Fruit fly (Drosophila melanogaster) whole organism, embryonic: Measurements from ENCODE around the gene Pex3.
A peak's percentile ranks its signal among the peaks of the same experiment; 100 is the strongest.

Source experiments
- Aef1 ChIP-seq: fragments of 200-800 bp; sonication (Bioruptor generic); IDR thresholded peaks from 3 replicates; pipeline ENCODE4 v1.3.6; 2022; ENCODE audit warnings: missing biosample characterization, missing genetic modification characterization
- Asciz ChIP-seq: fragments of 200-800 bp; sonication (Bioruptor generic); optimal IDR thresholded peaks from 2 replicates; lab custom pipeline; 2017; ENCODE audit warnings: missing biosample characterization, mild to moderate bottlenecking, missing genetic modification characterization, missing genetic modification reagents
- Bgb ChIP-seq: fragments of 200-800 bp; sonication (Bioruptor generic); IDR thresholded peaks from 2 replicates; pipeline ENCODE4 v1.3.6; 2022; ENCODE audit warnings: missing biosample characterization, missing genetic modification characterization; ENCODE audit not compliant: partially characterized antibody
- CG11398 ChIP-seq: fragments of 200-800 bp; sonication (Bioruptor generic); optimal IDR thresholded peaks from 2 replicates; lab custom pipeline; 2016; ENCODE audit warnings: missing biosample characterization, missing genetic modification characterization
- CG12236 ChIP-seq: fragments of 200-800 bp; sonication (Bioruptor generic); optimal IDR thresholded peaks from 2 replicates; lab custom pipeline; 2016; ENCODE audit warnings: missing biosample characterization, missing genetic modification characterization
- CG15073 ChIP-seq: fragments of 200-800 bp; sonication (Bioruptor generic); optimal IDR thresholded peaks from 2 replicates; lab custom pipeline; 2016; ENCODE audit warnings: missing biosample characterization, missing genetic modification characterization
- CG16779 ChIP-seq: fragments of 200-800 bp; sonication (Bioruptor generic); IDR thresholded peaks from 2 replicates; pipeline ENCODE4 v1.3.6; 2022; ENCODE audit warnings: missing biosample characterization, missing genetic modification characterization
- CG17186 ChIP-seq: fragments of 200-800 bp; sonication (Bioruptor generic); optimal IDR thresholded peaks from 3 replicates; lab custom pipeline; 2017; ENCODE audit warnings: missing biosample characterization, missing genetic modification reagents, missing genetic modification characterization
- CG17829 ChIP-seq: fragments of 200-800 bp; optimal IDR thresholded peaks from 2 replicates; lab custom pipeline; 2019; ENCODE audit warnings: missing biosample characterization, mild to moderate bottlenecking, missing genetic modification characterization, moderate library complexity
- CG18476 ChIP-seq: fragments of 200-800 bp; sonication (Bioruptor generic); optimal IDR thresholded peaks from 2 replicates; lab custom pipeline; 2016; ENCODE audit warnings: missing biosample characterization, mild to moderate bottlenecking, missing genetic modification characterization
- CG2199 ChIP-seq: fragments of 200-800 bp; sonication (Bioruptor generic); IDR thresholded peaks from 3 replicates; pipeline ENCODE4 v1.3.6; 2022; ENCODE audit warnings: missing biosample characterization, missing genetic modification characterization
- CG2889 ChIP-seq: fragments of 200-800 bp; sonication (Bioruptor generic); IDR thresholded peaks from 3 replicates; pipeline ENCODE4 v1.3.6; 2022; ENCODE audit warnings: missing biosample characterization, missing genetic modification characterization
- CG31224 ChIP-seq: fragments of 200-800 bp; sonication (Bioruptor generic); IDR thresholded peaks from 2 replicates; pipeline ENCODE4 v1.3.6; 2022; ENCODE audit warnings: missing biosample characterization, missing genetic modification characterization
- CG32767 ChIP-seq: fragments of 200-800 bp; sonication (Bioruptor generic); IDR thresholded peaks from 2 replicates; pipeline ENCODE4 v1.3.6; 2022; ENCODE audit warnings: missing biosample characterization, missing genetic modification characterization
- CG4282 ChIP-seq: fragments of 200-800 bp; sonication (Bioruptor generic); optimal IDR thresholded peaks from 2 replicates; lab custom pipeline; 2016; ENCODE audit warnings: missing biosample characterization, missing genetic modification characterization
- CG4328 ChIP-seq: fragments of 200-800 bp; sonication (Bioruptor generic); optimal IDR thresholded peaks from 3 replicates; lab custom pipeline; 2017; ENCODE audit warnings: missing biosample characterization, missing genetic modification reagents, missing genetic modification characterization
- CG6689 ChIP-seq: fragments of 200-800 bp; sonication (Bioruptor generic); IDR thresholded peaks from 2 replicates; pipeline ENCODE4 v1.3.6; 2022; ENCODE audit warnings: missing biosample characterization, missing genetic modification characterization
- CG7987 ChIP-seq: fragments of 200-800 bp; sonication (Bioruptor generic); optimal IDR thresholded peaks from 2 replicates; lab custom pipeline; 2018; ENCODE audit warnings: missing biosample characterization, mild to moderate bottlenecking, missing genetic modification characterization, moderate library complexity
- CG8290 ChIP-seq, 3 experiments: fragments of 200-800 bp; sonication (Bioruptor generic); optimal IDR thresholded peaks; 2 replicates each; lab custom pipeline; 2016 to 2019; ENCODE audit warnings: missing biosample characterization in 3 of 3, missing genetic modification characterization in 3 of 3, mild to moderate bottlenecking in 2 of 3, moderate library complexity in 1 of 3
- Eip74EF ChIP-seq, 2 experiments: fragments of 200-800 bp in 1 of 2; fragments of >200 bp in 1 of 2; sonication (Bioruptor generic) in 1 of 2; optimal IDR thresholded peaks; 2 replicates each; lab custom pipeline; 2017 to 2019; ENCODE audit warnings: missing biosample characterization in 2 of 2, missing genetic modification characterization in 2 of 2, mild to moderate bottlenecking in 1 of 2, moderate library complexity in 1 of 2
- HLHmδ ChIP-seq: fragments of 200-800 bp; sonication (Bioruptor generic); optimal IDR thresholded peaks from 2 replicates; lab custom pipeline; 2018; ENCODE audit warnings: missing biosample characterization, mild to moderate bottlenecking, missing genetic modification characterization, moderate library complexity
- Neu2 ChIP-seq: fragments of 200-800 bp; sonication (Bioruptor generic); optimal IDR thresholded peaks from 3 replicates; lab custom pipeline; 2016; ENCODE audit warnings: missing biosample characterization, missing genetic modification characterization, borderline replicate concordance
- Nf-YB ChIP-seq: fragments of 200-800 bp; sonication (Bioruptor generic); optimal IDR thresholded peaks from 3 replicates; lab custom pipeline; 2019; ENCODE audit warnings: missing biosample characterization, mild to moderate bottlenecking, missing genetic modification characterization, moderate library complexity
- Rx ChIP-seq: fragments of 200-800 bp; sonication (Bioruptor generic); IDR thresholded peaks from 2 replicates; pipeline ENCODE4 v1.3.6; 2022; ENCODE audit warnings: missing biosample characterization, missing genetic modification characterization
- Spps ChIP-seq: fragments of 200-800 bp; sonication (Bioruptor generic); optimal IDR thresholded peaks from 2 replicates; lab custom pipeline; 2018; ENCODE audit warnings: missing biosample characterization, mild to moderate bottlenecking, missing genetic modification characterization
- al ChIP-seq: fragments of 200-800 bp; sonication (Bioruptor generic); IDR thresholded peaks from 2 replicates; pipeline ENCODE4 v1.3.6; 2022; ENCODE audit warnings: missing biosample characterization, missing genetic modification characterization
- ap ChIP-seq: fragments of 200-800 bp; sonication (Bioruptor generic); IDR thresholded peaks from 2 replicates; pipeline ENCODE4 v1.3.6; 2022; ENCODE audit warnings: missing biosample characterization, missing genetic modification characterization
- crc ChIP-seq: fragments of 200-800 bp; sonication (Bioruptor generic); optimal IDR thresholded peaks from 2 replicates; lab custom pipeline; 2016; ENCODE audit warnings: missing biosample characterization, missing genetic modification characterization
- dati ChIP-seq: fragments of 200-800 bp; sonication (Bioruptor generic); IDR thresholded peaks from 2 replicates; pipeline ENCODE4 v1.3.6; 2022; ENCODE audit warnings: missing biosample characterization, missing genetic modification characterization
- eyg ChIP-seq: fragments of 200-800 bp; sonication (Bioruptor generic); optimal IDR thresholded peaks from 3 replicates; lab custom pipeline; 2016; ENCODE audit warnings: missing biosample characterization, missing genetic modification characterization
- fru ChIP-seq: fragments of >200 bp; optimal IDR thresholded peaks from 2 replicates; lab custom pipeline; 2017
- fu2 ChIP-seq: fragments of 200-800 bp; sonication (Bioruptor generic); optimal IDR thresholded peaks from 2 replicates; lab custom pipeline; 2016; ENCODE audit warnings: missing biosample characterization, missing genetic modification characterization
- maf-S ChIP-seq: fragments of 200-800 bp; sonication (Bioruptor generic); optimal IDR thresholded peaks from 2 replicates; lab custom pipeline; 2016; ENCODE audit warnings: missing biosample characterization, missing genetic modification characterization
- nau ChIP-seq: fragments of 200-800 bp; sonication (Bioruptor generic); optimal IDR thresholded peaks from 3 replicates; lab custom pipeline; 2017; ENCODE audit warnings: missing biosample characterization, mild to moderate bottlenecking, missing genetic modification characterization, missing genetic modification reagents
- pfk ChIP-seq: fragments of 200-800 bp; sonication (Bioruptor generic); optimal IDR thresholded peaks from 2 replicates; lab custom pipeline; 2018; ENCODE audit warnings: missing biosample characterization, mild to moderate bottlenecking, missing genetic modification characterization, moderate library complexity
- pum ChIP-seq: fragments of 200-800 bp; sonication (Bioruptor generic); optimal IDR thresholded peaks from 2 replicates; lab custom pipeline; 2016; ENCODE audit warnings: missing biosample characterization, missing genetic modification characterization
- scrt ChIP-seq: fragments of 200-800 bp; sonication (Bioruptor generic); optimal IDR thresholded peaks from 2 replicates; lab custom pipeline; 2018; ENCODE audit warnings: missing biosample characterization, mild to moderate bottlenecking, missing genetic modification characterization, moderate library complexity
- sd ChIP-seq: fragments of 200-800 bp; sonication (Bioruptor generic); optimal IDR thresholded peaks from 3 replicates; lab custom pipeline; 2018; ENCODE audit warnings: missing biosample characterization, mild to moderate bottlenecking, missing genetic modification characterization, moderate library complexity
- zen ChIP-seq: fragments of 200-800 bp; sonication (Bioruptor generic); optimal IDR thresholded peaks from 3 replicates; lab custom pipeline; 2018; ENCODE audit warnings: missing biosample characterization, mild to moderate bottlenecking, missing genetic modification characterization, moderate library complexity

Gene Pex3

DNA sequence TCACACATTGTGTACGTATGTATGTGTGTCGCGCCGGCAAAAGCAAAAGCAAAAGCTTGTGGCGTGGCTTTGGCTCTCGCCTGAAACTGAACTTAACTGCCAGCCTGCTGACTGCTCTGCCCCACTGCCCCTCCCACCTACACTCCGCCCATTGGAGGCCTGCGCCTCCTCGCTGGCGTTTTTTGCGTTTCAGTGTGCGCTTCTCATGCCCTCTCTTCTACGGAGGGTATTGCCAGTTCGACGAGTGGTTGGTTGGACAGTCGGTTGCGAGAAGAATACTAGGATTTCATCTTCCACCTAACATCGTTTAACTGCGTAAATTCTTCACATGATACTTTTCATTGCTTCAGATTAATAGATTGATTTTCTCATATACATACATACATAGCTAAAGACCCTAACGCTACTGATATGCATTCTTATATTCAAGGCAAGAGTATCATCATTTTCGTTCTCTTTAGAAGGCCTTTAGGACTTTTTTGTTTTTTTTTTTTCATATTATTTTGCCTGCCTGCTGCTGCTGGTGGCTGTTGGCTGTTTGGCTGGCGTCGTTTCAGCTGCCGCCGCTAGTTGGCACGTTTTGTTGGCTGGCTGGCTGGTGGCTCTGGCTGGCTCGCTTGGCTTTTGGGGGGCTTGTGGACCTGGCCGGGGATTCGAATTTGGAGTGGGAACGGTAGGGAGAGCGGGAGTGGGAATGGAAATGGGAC lies 39.2 kb upstream of the Pex3 start (continued):
- TF ChIP-seq CG18476 (GFP tag; lab: Kevin White, UChicago) (no peak), Neu2 (no peak), CG17186 (no peak), dati (GFP tag; lab: Robert Waterston, UW) (no peak), Aef1 (GFP tag; lab: Robert Waterston, UW) (peak; percentile 35), scrt (GFP tag; lab: Kevin White, UChicago) (peak; percentile 43), Nf-YB (no peak), fru (no peak), pum (GFP tag; lab: Kevin White, UChicago) (peak; percentile 56), pfk (GFP tag; lab: Kevin White, UChicago) (no peak), CG12236 (GFP tag; lab: Kevin White, UChicago) (peak; percentile 23), CG32767 (GFP tag; lab: Robert Waterston, UW) (no peak), CG8290 (GFP tag; optimal IDR thresholded peaks at IDR 0.05; lab: Kevin White, UChicago) (no peak), CG8290 (tag; optimal IDR thresholded peaks at IDR 0.05; lab: Kevin White, UChicago) (peak in 1 of 2 experiments; percentile 51), CG7987 (GFP tag; lab: Kevin White, UChicago) (no peak), zen (tag; lab: Kevin White, UChicago) (no peak), Asciz (GFP tag; lab: Kevin White, UChicago) (no peak), al (GFP tag; lab: Robert Waterston, UW) (peak; percentile 38; the same call in 1 of the 2 replicates), CG2889 (GFP tag; lab: Robert Waterston, UW) (0 out of 3 replicates have a peak, but pooled peaks have one; percentile 7), CG4282 (no peak), CG31224 (GFP tag; lab: Robert Waterston, UW) (no peak), HLHmδ (GFP tag; lab: Kevin White, UChicago) (no peak), CG15073 (GFP tag; lab: Kevin White, UChicago) (no peak), CG11398 (GFP tag; lab: Kevin White, UChicago) (peak; percentile 53), sd (tag; lab: Kevin White, UChicago) (no peak), Spps (tag; lab: Kevin White, UChicago) (no peak), Eip74EF (GFP tag; optimal IDR thresholded peaks at IDR 0.05; lab: Kevin White, UChicago) (no peak), CG4328 (no peak), maf-S (GFP tag; lab: Kevin White, UChicago) (peak; percentile 1), eyg (peak; percentile 33), crc (GFP tag; lab: Kevin White, UChicago) (peak; percentile 16), ap (GFP tag; lab: Robert Waterston, UW) (peak; percentile 28; the same call in 1 of the 2 replicates), Rx (GFP tag; lab: Robert Waterston, UW) (0 out of 2 replicates have a peak, but pooled peaks have one; percentile 44), fu2 (GFP tag; lab: Kevin White, UChicago) (peak; percentile 68), Bgb (GFP tag; lab: Robert Waterston, UW) (no peak), nau (GFP tag; lab: Kevin White, UChicago) (peak; percentile 10), CG2199 (GFP tag; lab: Robert Waterston, UW) (no peak), CG6689 (GFP tag; lab: Robert Waterston, UW) (peak; percentile 53), CG16779 (GFP tag; lab: Robert Waterston, UW) (0 out of 2 replicates have a peak, but pooled peaks have one; percentile 29), CG17829 (peak; percentile 53)
